Fruit fly (Drosophila melanogaster): Measurements from ENCODE around the gene Tango1.

The Tango1 gene

dm6 chr2L:6601018-6601505 is 48.1 kb upstream of the Tango1 start, which contains the start of gene Dpp10 (continued):
- TF ChIP-seq CG6808 (GFP tag; optimal IDR thresholded peaks at IDR 0.05) (peak; percentile 62), cyc (GFP tag; optimal IDR thresholded peaks at IDR 0.05) (peak; percentile 67), CG8119 (GFP tag; IDR thresholded peaks at IDR 0.05) (peak; percentile 89), achi (GFP tag; optimal IDR thresholded peaks at IDR 0.05) (peak; percentile 76), CG3919 (GFP tag; optimal IDR thresholded peaks at IDR 0.05) (peak; percentile 76), eg (GFP tag; IDR thresholded peaks at IDR 0.05) (peak; percentile 90), CG8319 (GFP tag; optimal IDR thresholded peaks at IDR 0.05) (peak; percentile 44), Ets96B (tag; optimal IDR thresholded peaks at IDR 0.05) (peak; percentile 70), CG15336 (GFP tag; IDR thresholded peaks at IDR 0.05) (peak; percentile 91), Gug (GFP tag; IDR thresholded peaks at IDR 0.05) (peak; percentile 82), esn (GFP tag; optimal IDR thresholded peaks at IDR 0.05) (no peak), CG3032 (tag; optimal IDR thresholded peaks at IDR 0.05) (peak; percentile 78), CG4318 (GFP tag; optimal IDR thresholded peaks at IDR 0.05) (peak; percentile 70), Eip93F (GFP tag; optimal IDR thresholded peaks at IDR 0.05) (peak; percentile 9), CG7368 (GFP tag; optimal IDR thresholded peaks at IDR 0.05) (peak; percentile 38), fkh (GFP tag; optimal IDR thresholded peaks at IDR 0.05) (no peak), Sox102F (GFP tag; optimal IDR thresholded peaks at IDR 0.05) (peak; percentile 69), lz (GFP tag; optimal IDR thresholded peaks at IDR 0.05) (peak; percentile 72), CG34406 (GFP tag; optimal IDR thresholded peaks at IDR 0.05) (peak; percentile 54), ss (GFP tag; optimal IDR thresholded peaks at IDR 0.05) (peak; percentile 53 to 75), net (GFP tag; optimal IDR thresholded peaks at IDR 0.05) (peak; percentile 65)

- TF ChIP-seq CG6854 (GFP tag; optimal IDR thresholded peaks at IDR 0.05), result no peak
- peak; percentile 50 for TF ChIP-seq Sox102F (GFP tag; optimal IDR thresholded peaks at IDR 0.05)
- TF ChIP-seq Lpt (GFP tag; optimal IDR thresholded peaks at IDR 0.05), result peak; percentile 68
- peak; percentile 41 for TF ChIP-seq Sox15 (GFP tag; optimal IDR thresholded peaks at IDR 0.05)
- peak; percentile 70 for TF ChIP-seq CG3919 (GFP tag; optimal IDR thresholded peaks at IDR 0.05)
- TF ChIP-seq CG6276 (GFP tag; optimal IDR thresholded peaks at IDR 0.05), result peak; percentile 25
- peak; percentile 69 for TF ChIP-seq Smox (GFP tag; optimal IDR thresholded peaks at IDR 0.05)
- TF ChIP-seq Sox14 (GFP tag; optimal IDR thresholded peaks at IDR 0.05), result peak; percentile 74
- peak; percentile 63 for TF ChIP-seq CG1621 (tag; optimal IDR thresholded peaks at IDR 0.05)
- peak; percentile 76 for TF ChIP-seq CG31627 (GFP tag; optimal IDR thresholded peaks at IDR 0.05)
- TF ChIP-seq Eip93F (GFP tag; optimal IDR thresholded peaks at IDR 0.05), result no peak
- TF ChIP-seq acj6 (GFP tag; optimal IDR thresholded peaks at IDR 0.05), result peak; percentile 65
- TF ChIP-seq CG11762 (GFP tag; optimal IDR thresholded peaks at IDR 0.05; ENCODE audit: insufficient read depth), result peak; percentile 51
- peak; percentile 70 for TF ChIP-seq CG32006 (GFP tag; optimal IDR thresholded peaks at IDR 0.05)
- TF ChIP-seq Ets96B (tag; optimal IDR thresholded peaks at IDR 0.05), result peak; percentile 48
- TF ChIP-seq CG15336 (GFP tag; IDR thresholded peaks at IDR 0.05), result peak; percentile 73
- TF ChIP-seq CG8632 (GFP tag; optimal IDR thresholded peaks at IDR 0.05), result peak; percentile 42
- peak; percentile 17 for TF ChIP-seq CG16779 (tag; optimal IDR thresholded peaks at IDR 0.05)
- TF ChIP-seq CG8319 (GFP tag; optimal IDR thresholded peaks at IDR 0.05), result peak; percentile 27
- TF ChIP-seq cyc (GFP tag; optimal IDR thresholded peaks at IDR 0.05), result peak; percentile 70
- peak; percentile 68; the same call in 2 of the 3 replicates for TF ChIP-seq CG8119 (GFP tag; IDR thresholded peaks at IDR 0.05)
- TF ChIP-seq topi (GFP tag; optimal IDR thresholded peaks at IDR 0.05), result peak; percentile 62
- peak; percentile 30 for TF ChIP-seq Eip75B (GFP tag; optimal IDR thresholded peaks at IDR 0.05)
- TF ChIP-seq fkh (GFP tag; optimal IDR thresholded peaks at IDR 0.05), result no peak
- TF ChIP-seq CG10631 (GFP tag; optimal IDR thresholded peaks at IDR 0.05), result peak; percentile 29
- peak; percentile 43 for TF ChIP-seq dsx (GFP tag; optimal IDR thresholded peaks at IDR 0.05; ENCODE audit: poor library complexity, severe bottlenecking)
- TF ChIP-seq fd85E (GFP tag; optimal IDR thresholded peaks at IDR 0.05), result no peak
- peak; percentile 35 for TF ChIP-seq CG34406 (GFP tag; optimal IDR thresholded peaks at IDR 0.05)
- TF ChIP-seq spab (GFP tag; optimal IDR thresholded peaks at IDR 0.05), result no peak
- TF ChIP-seq fd59A (GFP tag; optimal IDR thresholded peaks at IDR 0.05), result peak; percentile 11
- TF ChIP-seq Hr38 (GFP tag; optimal IDR thresholded peaks at IDR 0.05), result no peak
- peak; percentile 77 for TF ChIP-seq CG6163 (GFP tag; IDR thresholded peaks at IDR 0.05)
- TF ChIP-seq CG11294 (GFP tag; IDR thresholded peaks at IDR 0.05), result peak; percentile 37; the same call in 1 of the 2 replicates
- peak; percentile 71 for TF ChIP-seq pdm3 (GFP tag; optimal IDR thresholded peaks at IDR 0.05)
- peak; percentile 61 for TF ChIP-seq CG10669 (GFP tag; optimal IDR thresholded peaks at IDR 0.05)
- peak; percentile 52 for TF ChIP-seq vri (GFP tag; optimal IDR thresholded peaks at IDR 0.05)
Observed at dm6 chr2L:6610683-6611373, 38.4 kb upstream of the Tango1 start, which contains the start of gene CG11050. TSS of gene CG11050 (plus strand) at chr2L:6611011.
